Fruit fly (Drosophila melanogaster) whole organism, prepupa: ENCODE data around the gene CG13667.

Experiments used
- Blimp-1 ChIP-seq: fragments of 200-800 bp; sonication (Bioruptor generic); optimal IDR thresholded peaks from 3 replicates; lab custom pipeline; 2017; ENCODE audit warnings: missing biosample characterization, missing genetic modification characterization, mild to moderate bottlenecking, moderate library complexity, missing genetic modification reagents
- CG10631 ChIP-seq: fragments of 200-800 bp; sonication (Bioruptor generic); optimal IDR thresholded peaks from 2 replicates; lab custom pipeline; 2016; ENCODE audit warnings: missing biosample characterization, missing genetic modification characterization
- CG11294 ChIP-seq: fragments of 200-800 bp; sonication (Bioruptor generic); IDR thresholded peaks from 2 replicates; pipeline ENCODE4 v1.3.6; 2022; ENCODE audit warnings: missing biosample characterization, missing genetic modification characterization
- CG11902 ChIP-seq: fragments of 200-800 bp; sonication (Bioruptor generic); optimal IDR thresholded peaks from 3 replicates; lab custom pipeline; 2016; ENCODE audit warnings: missing biosample characterization, missing genetic modification characterization
- CG15336 ChIP-seq: fragments of 200-800 bp; sonication (Bioruptor generic); IDR thresholded peaks from 2 replicates; pipeline ENCODE4 v1.3.6; 2022; ENCODE audit warnings: missing biosample characterization, missing genetic modification characterization
- CG1621 ChIP-seq: fragments of 200-800 bp; sonication (Bioruptor generic); optimal IDR thresholded peaks from 3 replicates; lab custom pipeline; 2018; ENCODE audit warnings: missing biosample characterization, mild to moderate bottlenecking, missing genetic modification characterization
- CG16779 ChIP-seq: fragments of 200-800 bp; sonication (Bioruptor generic); optimal IDR thresholded peaks from 3 replicates; lab custom pipeline; 2017; ENCODE audit warnings: missing biosample characterization, mild to moderate bottlenecking, missing genetic modification characterization
- CG3032 ChIP-seq: fragments of 200-800 bp; optimal IDR thresholded peaks from 2 replicates; lab custom pipeline; 2019; ENCODE audit warnings: missing biosample characterization, mild to moderate bottlenecking, missing genetic modification characterization, moderate library complexity
- CG31627 ChIP-seq: fragments of 200-800 bp; sonication (Bioruptor generic); optimal IDR thresholded peaks from 3 replicates; lab custom pipeline; 2016; ENCODE audit warnings: missing biosample characterization, missing genetic modification characterization
- CG3919 ChIP-seq: fragments of 200-800 bp; sonication (Bioruptor generic); optimal IDR thresholded peaks from 3 replicates; lab custom pipeline; 2016; ENCODE audit warnings: missing biosample characterization, missing genetic modification characterization
- CG4318 ChIP-seq: fragments of 200-800 bp; sonication (Bioruptor generic); optimal IDR thresholded peaks from 3 replicates; lab custom pipeline; 2017; ENCODE audit warnings: missing biosample characterization, mild to moderate bottlenecking, missing genetic modification characterization
- CG6163 ChIP-seq: fragments of 200-800 bp; sonication (Bioruptor generic); IDR thresholded peaks from 3 replicates; pipeline ENCODE4 v1.3.6; 2022; ENCODE audit warnings: missing biosample characterization, missing genetic modification characterization
- CG6792 ChIP-seq: fragments of 200-800 bp; sonication (Bioruptor generic); optimal IDR thresholded peaks from 3 replicates; lab custom pipeline; 2016; ENCODE audit warnings: missing biosample characterization, missing genetic modification characterization
- CG6808 ChIP-seq: fragments of 200-800 bp; sonication (Bioruptor generic); optimal IDR thresholded peaks from 3 replicates; lab custom pipeline; 2017; ENCODE audit warnings: missing biosample characterization, missing genetic modification characterization, mild to moderate bottlenecking, moderate library complexity, missing genetic modification reagents
- CG6854 ChIP-seq: fragments of 200-800 bp; sonication (Bioruptor generic); optimal IDR thresholded peaks from 2 replicates; lab custom pipeline; 2017; ENCODE audit warnings: missing biosample characterization, mild to moderate bottlenecking, missing genetic modification characterization
- CG8119 ChIP-seq: fragments of 200-800 bp; sonication (Bioruptor generic); IDR thresholded peaks from 3 replicates; pipeline ENCODE4 v1.3.6; 2022; ENCODE audit warnings: missing biosample characterization, missing genetic modification characterization
- CG8319 ChIP-seq: fragments of 200-800 bp; sonication (Bioruptor generic); optimal IDR thresholded peaks from 3 replicates; lab custom pipeline; 2016; ENCODE audit warnings: missing biosample characterization, missing genetic modification characterization
- CG8632 ChIP-seq: fragments of 200-800 bp; sonication (Bioruptor generic); optimal IDR thresholded peaks from 3 replicates; lab custom pipeline; 2016; ENCODE audit warnings: missing biosample characterization, missing genetic modification characterization
- CG9139 ChIP-seq: fragments of 200-800 bp; sonication (Bioruptor generic); optimal IDR thresholded peaks from 3 replicates; lab custom pipeline; 2017; ENCODE audit warnings: missing biosample characterization, mild to moderate bottlenecking, missing genetic modification characterization
- Eip78C ChIP-seq: fragments of 200-800 bp; sonication (Bioruptor generic); peaks from one replicate; lab custom pipeline; 2016; ENCODE audit warnings: missing biosample characterization, missing genetic modification characterization
- Ets96B ChIP-seq: fragments of 200-800 bp; optimal IDR thresholded peaks from 2 replicates; lab custom pipeline; 2019; ENCODE audit warnings: missing biosample characterization, mild to moderate bottlenecking, missing genetic modification characterization, moderate library complexity
- Gug ChIP-seq: fragments of 200-800 bp; sonication (Bioruptor generic); IDR thresholded peaks from 2 replicates; pipeline ENCODE4 v1.3.6; 2022; ENCODE audit warnings: missing biosample characterization, missing genetic modification characterization
- Hr39 ChIP-seq: fragments of 200-800 bp; sonication (Bioruptor generic); optimal IDR thresholded peaks from 2 replicates; lab custom pipeline; 2016; ENCODE audit warnings: missing biosample characterization, missing genetic modification characterization
- Hr4 ChIP-seq: fragments of 200-800 bp; sonication (Bioruptor generic); optimal IDR thresholded peaks from 3 replicates; lab custom pipeline; 2016; ENCODE audit warnings: missing biosample characterization, missing genetic modification characterization
- Lpt ChIP-seq: fragments of 200-800 bp; sonication (Bioruptor generic); optimal IDR thresholded peaks from 3 replicates; lab custom pipeline; 2016; ENCODE audit warnings: missing biosample characterization, missing genetic modification characterization
- Met ChIP-seq: fragments of 200-800 bp; sonication (Bioruptor generic); optimal IDR thresholded peaks from 3 replicates; lab custom pipeline; 2016; ENCODE audit warnings: missing biosample characterization, missing genetic modification characterization
- Sox102F ChIP-seq: fragments of 200-800 bp; sonication (Bioruptor generic); optimal IDR thresholded peaks from 2 replicates; lab custom pipeline; 2016; ENCODE audit warnings: missing biosample characterization, mild to moderate bottlenecking, missing genetic modification characterization
- Sox15 ChIP-seq: fragments of 200-800 bp; sonication (Bioruptor generic); optimal IDR thresholded peaks from 3 replicates; lab custom pipeline; 2016; ENCODE audit warnings: missing biosample characterization, missing genetic modification characterization
- achi ChIP-seq: fragments of 200-800 bp; sonication (Bioruptor generic); optimal IDR thresholded peaks from 3 replicates; lab custom pipeline; 2016; ENCODE audit warnings: missing biosample characterization, missing genetic modification characterization
- acj6 ChIP-seq: fragments of 200-800 bp; sonication (Bioruptor generic); optimal IDR thresholded peaks from 3 replicates; lab custom pipeline; 2016; ENCODE audit warnings: missing biosample characterization, missing genetic modification characterization
- cyc ChIP-seq: fragments of 200-800 bp; sonication (Bioruptor generic); optimal IDR thresholded peaks from 3 replicates; lab custom pipeline; 2016; ENCODE audit warnings: missing biosample characterization, missing genetic modification characterization
- dac ChIP-seq: fragments of 200-800 bp; sonication (Bioruptor generic); optimal IDR thresholded peaks from 2 replicates; lab custom pipeline; 2017; ENCODE audit warnings: missing biosample characterization, mild to moderate bottlenecking, missing genetic modification characterization
- dsx ChIP-seq: fragments of 200-800 bp; optimal IDR thresholded peaks from 3 replicates; lab custom pipeline; 2019; ENCODE audit warnings: missing biosample characterization, mild to moderate bottlenecking, missing genetic modification characterization, moderate library complexity; ENCODE audit not compliant: poor library complexity, severe bottlenecking
- fkh ChIP-seq: fragments of 200-800 bp; sonication (Bioruptor generic); optimal IDR thresholded peaks from 3 replicates; lab custom pipeline; 2017; ENCODE audit warnings: missing biosample characterization, mild to moderate bottlenecking, missing genetic modification characterization, moderate library complexity
- lz ChIP-seq: fragments of 200-800 bp; sonication (Bioruptor generic); optimal IDR thresholded peaks from 3 replicates; lab custom pipeline; 2016; ENCODE audit warnings: missing biosample characterization, missing genetic modification characterization
- net ChIP-seq: fragments of 200-800 bp; sonication (Bioruptor generic); optimal IDR thresholded peaks from 3 replicates; lab custom pipeline; 2016; ENCODE audit warnings: missing biosample characterization, missing genetic modification characterization
- pdm3 ChIP-seq: fragments of 200-800 bp; sonication (Bioruptor generic); optimal IDR thresholded peaks from 3 replicates; lab custom pipeline; 2016; ENCODE audit warnings: missing biosample characterization, missing genetic modification characterization
- salr ChIP-seq, 2 experiments: fragments of 200-800 bp; sonication (Bioruptor generic); optimal IDR thresholded peaks; 3 replicates each; lab custom pipeline; 2016 to 2018; ENCODE audit warnings: missing biosample characterization in 2 of 2, missing genetic modification characterization in 2 of 2, mild to moderate bottlenecking in 1 of 2
- spab ChIP-seq: fragments of 200-800 bp; sonication (Bioruptor generic); optimal IDR thresholded peaks from 2 replicates; lab custom pipeline; 2017; ENCODE audit warnings: missing biosample characterization, mild to moderate bottlenecking, missing genetic modification characterization, missing genetic modification reagents
- svp ChIP-seq: fragments of 200-800 bp; sonication (Bioruptor generic); peaks from one replicate; lab custom pipeline; 2016; ENCODE audit warnings: missing biosample characterization, missing genetic modification characterization
- topi ChIP-seq: fragments of 200-800 bp; sonication (Bioruptor generic); optimal IDR thresholded peaks from 3 replicates; lab custom pipeline; 2016; ENCODE audit warnings: missing biosample characterization, missing genetic modification characterization
- vri ChIP-seq: fragments of 200-800 bp; sonication (Bioruptor generic); optimal IDR thresholded peaks from 3 replicates; lab custom pipeline; 2016; ENCODE audit warnings: missing biosample characterization, mild to moderate bottlenecking, missing genetic modification characterization

Gene CG13667

DNA sequence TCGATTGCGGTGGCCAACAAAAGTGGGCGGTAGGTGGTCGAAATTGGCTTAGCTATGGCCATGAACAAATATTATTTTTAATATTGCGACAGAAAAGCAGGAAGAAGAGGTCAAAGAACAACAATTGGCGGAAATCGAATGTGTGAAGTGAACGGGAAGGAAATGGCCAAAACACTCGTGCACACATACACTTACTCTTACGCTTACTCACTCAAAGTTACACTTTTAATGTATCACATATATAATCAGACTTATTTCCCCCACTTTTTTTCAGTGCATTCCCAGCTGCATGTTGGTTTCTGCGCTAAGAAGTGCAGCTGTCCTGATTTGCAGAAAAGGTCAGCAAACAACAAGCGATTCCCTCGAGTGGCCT is 43.2 kb downstream of the CG13667 start (continued):
- TF ChIP-seq CG11902 (GFP tag; lab: Kevin White, UChicago) (no peak), CG3919 (GFP tag; lab: Kevin White, UChicago) (peak; percentile 38), spab (GFP tag; lab: Kevin White, UChicago) (peak; percentile 15), CG8119 (GFP tag; lab: Robert Waterston, UW) (0 out of 3 replicates have a peak, but pooled peaks have one; percentile 34), CG9139 (no peak), achi (GFP tag; lab: Kevin White, UChicago) (peak; percentile 41), topi (GFP tag; lab: Kevin White, UChicago) (peak; percentile 55), Lpt (GFP tag; lab: Kevin White, UChicago) (peak; percentile 14)

DNA sequence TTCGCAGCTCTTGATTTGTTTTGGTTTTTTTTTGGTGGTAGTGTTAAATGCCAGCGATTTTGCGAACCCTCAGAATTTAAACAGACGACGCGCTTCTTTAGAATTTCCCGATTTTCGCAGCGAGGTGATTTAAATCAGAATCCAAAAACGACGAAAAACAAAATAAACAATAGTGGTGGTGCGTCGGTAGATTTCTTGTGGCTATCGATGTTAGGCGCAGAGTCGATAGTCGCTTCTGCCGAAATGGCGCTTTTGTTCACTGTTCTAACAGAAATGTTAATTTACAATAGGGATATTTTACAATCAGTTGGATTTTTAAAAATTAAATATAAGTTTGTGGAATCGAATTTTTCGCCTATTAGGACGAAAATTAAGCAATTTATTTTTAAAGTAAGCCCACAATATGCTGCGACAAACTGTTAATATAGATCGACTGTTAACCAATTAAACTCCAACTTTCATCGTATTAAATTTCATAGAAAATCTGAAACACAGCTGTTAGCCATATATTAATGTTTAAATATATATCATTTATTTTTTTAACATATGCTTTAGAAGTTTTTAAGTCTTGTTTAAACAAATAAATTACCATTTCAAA is 44.0 kb downstream of the CG13667 start, which contains the start of gene CG6983:
Gene CG6983, minus strand, starts transcription at position 176 of the 598 bp plus-strand sequence.
- TF ChIP-seq Eip78C, result peak; percentile 39
- no peak for TF ChIP-seq dac
- TF ChIP-seq CG6792 (GFP tag; lab: Kevin White, UChicago), result no peak
- TF ChIP-seq fkh (GFP tag; lab: Kevin White, UChicago), result peak; percentile 83
- no peak for TF ChIP-seq CG6808
- TF ChIP-seq CG6163 (GFP tag; lab: Robert Waterston, UW), result peak; percentile 8; the same call in 2 of the 3 replicates
- TF ChIP-seq Gug (GFP tag; lab: Robert Waterston, UW), result no peak
- no peak for TF ChIP-seq achi (GFP tag; lab: Kevin White, UChicago)
- no peak for TF ChIP-seq Sox102F (GFP tag; lab: Kevin White, UChicago)
- no peak for TF ChIP-seq cyc (GFP tag; lab: Kevin White, UChicago)
- TF ChIP-seq CG15336 (GFP tag; lab: Robert Waterston, UW), result 0 out of 2 replicates have a peak, but pooled peaks have one; percentile 9
- no peak for TF ChIP-seq Hr39 (GFP tag; lab: Kevin White, UChicago)
- no peak for TF ChIP-seq CG31627 (GFP tag; lab: Kevin White, UChicago)
- TF ChIP-seq CG16779, result no peak

DNA sequence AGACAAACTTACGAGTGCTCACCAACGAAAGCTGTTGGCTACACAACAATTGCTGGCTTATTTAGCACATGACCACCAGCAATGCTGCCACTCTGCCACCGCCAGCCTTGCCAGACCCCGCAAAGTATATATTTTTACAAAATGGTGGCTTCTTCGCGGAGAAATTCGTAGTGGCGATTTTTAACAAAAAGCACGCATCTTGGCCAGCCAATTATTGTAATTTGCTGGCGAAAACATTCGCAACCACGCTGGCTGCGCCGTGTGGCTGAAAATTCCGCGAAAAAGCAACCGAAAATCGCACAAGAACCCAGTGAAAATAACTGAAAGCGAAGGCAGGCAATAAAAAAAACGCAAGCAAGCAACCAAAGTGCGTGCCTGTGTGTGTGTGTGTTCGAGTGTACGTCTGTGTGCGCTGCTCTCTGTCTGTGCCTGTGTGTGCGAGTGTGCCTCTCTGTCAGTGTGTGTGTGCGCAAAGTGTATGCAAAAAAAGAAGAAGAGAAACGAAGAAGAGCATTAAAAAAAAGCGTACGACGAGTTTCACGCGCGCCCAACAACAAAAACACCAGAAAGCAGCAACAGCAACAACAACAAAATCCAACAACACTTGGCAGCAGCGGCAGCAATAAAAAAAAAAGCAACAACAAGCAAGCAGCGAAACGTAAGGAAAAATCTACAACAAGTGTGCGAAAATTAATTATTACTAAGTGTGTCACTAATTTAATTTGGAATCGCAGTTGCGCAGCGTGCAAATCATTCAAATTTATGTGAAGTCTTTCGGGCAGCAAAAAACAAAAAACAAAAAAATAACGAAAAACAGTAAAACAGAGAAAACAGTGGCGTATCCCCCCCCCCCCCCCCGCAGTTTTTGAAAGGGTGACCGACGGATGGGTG is 44.8 kb downstream of the CG13667 start, which contains the start of gene Gug:
Gene Gug, plus strand, starts transcription at position 123 of the 891 bp plus-strand sequence.
- peak; percentile 53 for TF ChIP-seq Met (GFP tag; lab: Kevin White, UChicago)
- peak; percentile 85 for TF ChIP-seq svp (GFP tag; lab: Kevin White, UChicago)
- peak; percentile 82 for TF ChIP-seq CG8632 (GFP tag; lab: Kevin White, UChicago)
- TF ChIP-seq lz, result peak; percentile 52
- TF ChIP-seq CG15336 (GFP tag; lab: Robert Waterston, UW), result peak; percentile 94
- TF ChIP-seq CG8119 (GFP tag; lab: Robert Waterston, UW), result peak; percentile 97
- TF ChIP-seq dac, result peak; percentile 91
- no peak for TF ChIP-seq Sox15 (GFP tag; lab: Kevin White, UChicago)
- TF ChIP-seq CG9139, result peak; percentile 99
- peak; percentile 95 for TF ChIP-seq Eip78C
- TF ChIP-seq Hr39 (GFP tag; lab: Kevin White, UChicago), result no peak
- TF ChIP-seq pdm3 (GFP tag; lab: Kevin White, UChicago), result peak; percentile 83
- TF ChIP-seq CG3032, result peak; percentile 93
- peak; percentile 98 for TF ChIP-seq spab (GFP tag; lab: Kevin White, UChicago)
- peak; percentile 96 for TF ChIP-seq Lpt (GFP tag; lab: Kevin White, UChicago)
- TF ChIP-seq Hr4 (GFP tag; lab: Kevin White, UChicago), result peak; percentile 75
- peak; percentile 94 to 95 for TF ChIP-seq salr (GFP tag; optimal IDR thresholded peaks at IDR 0.05; lab: Kevin White, UChicago)
- peak; percentile 99 for TF ChIP-seq CG16779
- peak; percentile 97 for TF ChIP-seq CG1621
- peak; percentile 67 for TF ChIP-seq CG10631
- peak; percentile 94 for TF ChIP-seq dsx (GFP tag; lab: Kevin White, UChicago)
- TF ChIP-seq Gug (GFP tag; lab: Robert Waterston, UW), result peak; percentile 98
- peak; percentile 96 for TF ChIP-seq Ets96B (tag; lab: Kevin White, UChicago)
- peak; percentile 47 for TF ChIP-seq vri (GFP tag; lab: Kevin White, UChicago)
- TF ChIP-seq CG31627 (GFP tag; lab: Kevin White, UChicago), result no peak
- TF ChIP-seq Sox102F (GFP tag; lab: Kevin White, UChicago), result peak; percentile 61
- TF ChIP-seq CG11902 (GFP tag; lab: Kevin White, UChicago), result no peak
- TF ChIP-seq achi (GFP tag; lab: Kevin White, UChicago), result peak; percentile 86
- TF ChIP-seq acj6, result peak; percentile 53
- peak; percentile 47 for TF ChIP-seq CG4318 (GFP tag; lab: Kevin White, UChicago)
- TF ChIP-seq CG8319, result peak; percentile 62
- peak; percentile 71; the same call in 1 of the 2 replicates for TF ChIP-seq CG11294 (GFP tag; lab: Robert Waterston, UW)
- peak; percentile 65 for TF ChIP-seq Blimp-1 (GFP tag; lab: Kevin White, UChicago)
- TF ChIP-seq net (GFP tag; lab: Kevin White, UChicago), result peak; percentile 95
- peak; percentile 96 for TF ChIP-seq CG6854 (GFP tag; lab: Kevin White, UChicago)
